Fruit fly (Drosophila melanogaster): Measurements from ENCODE around the gene tll.

The tll gene

DNA sequence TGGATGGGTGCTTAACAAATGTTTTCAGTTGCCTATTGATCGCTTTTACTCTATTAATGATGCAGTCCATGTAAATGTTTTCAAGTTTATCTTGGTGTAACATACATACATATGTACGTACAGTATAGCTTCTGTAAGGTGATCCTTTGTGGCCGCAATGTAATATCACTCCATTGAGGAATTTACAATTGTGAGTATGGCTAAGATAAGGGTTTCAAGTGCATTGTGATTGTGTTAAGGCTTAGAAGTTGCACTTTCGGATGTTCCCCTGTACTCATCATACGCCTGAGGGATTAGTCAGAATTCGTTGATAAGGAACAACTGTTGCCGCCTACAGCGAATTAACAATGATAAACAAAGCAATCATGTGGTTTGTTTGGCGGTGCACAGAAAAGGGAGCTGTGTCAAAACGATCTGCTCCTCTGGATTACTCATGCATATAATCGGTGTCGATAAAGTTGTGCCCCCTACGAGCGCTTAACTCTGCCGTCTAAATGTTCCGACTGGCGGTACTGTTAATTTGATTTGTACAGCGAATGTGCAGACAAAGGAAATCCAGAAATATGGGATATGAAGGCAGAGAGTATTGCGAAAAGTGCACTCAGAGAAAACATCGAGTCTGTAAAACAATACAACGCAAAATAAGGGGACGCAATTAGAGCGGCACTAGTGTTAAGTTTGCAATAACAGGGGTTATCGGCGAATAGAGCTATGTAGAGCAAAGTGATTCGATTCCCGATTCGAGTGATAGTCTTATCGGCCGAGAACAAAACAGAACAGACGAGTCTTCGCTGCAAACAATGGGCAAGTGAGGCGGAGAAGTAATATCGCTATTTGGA is 35.8 kb downstream of the tll start (continued):
- TF ChIP-seq CG16863 (GFP tag; optimal IDR thresholded peaks at IDR 0.05) = peak; percentile 28
- no peak for TF ChIP-seq Doc3 (GFP tag; IDR thresholded peaks at IDR 0.05; ENCODE audit: partially characterized antibody)
- TF ChIP-seq Dref (GFP tag; IDR thresholded peaks at IDR 0.05) = no peak
- TF ChIP-seq CG12071 (GFP tag; optimal IDR thresholded peaks at IDR 0.05) = peak; percentile 67
- TF ChIP-seq Dip3 (GFP tag; optimal IDR thresholded peaks at IDR 0.05) = peak; percentile 46
- peak; percentile 0 for TF ChIP-seq trem (tag; optimal IDR thresholded peaks at IDR 0.05)
- peak; percentile 24 for TF ChIP-seq emc (GFP tag; optimal IDR thresholded peaks at IDR 0.05)
- TF ChIP-seq CG2712 (tag; optimal IDR thresholded peaks at IDR 0.05) = peak; percentile 58
- peak; percentile 60 for TF ChIP-seq CG10209 (GFP tag; optimal IDR thresholded peaks at IDR 0.05)
- TF ChIP-seq CG15269 (tag; optimal IDR thresholded peaks at IDR 0.05) = no peak
- TF ChIP-seq CG3726 (GFP tag; IDR thresholded peaks at IDR 0.05) = peak; percentile 67; the same call in 2 of the 3 replicates
- peak; percentile 61 for TF ChIP-seq bcd (GFP tag; optimal IDR thresholded peaks at IDR 0.05)
- TF ChIP-seq Sry-β (GFP tag; optimal IDR thresholded peaks at IDR 0.05) = no peak
- peak; percentile 46 for TF ChIP-seq dmrt11E (tag; optimal IDR thresholded peaks at IDR 0.05)
- no peak for TF ChIP-seq CG8290 (GFP tag; optimal IDR thresholded peaks at IDR 0.05)
- no peak for TF ChIP-seq CG8290 (tag; optimal IDR thresholded peaks at IDR 0.05)
- no peak for TF ChIP-seq CG13894 (tag; optimal IDR thresholded peaks at IDR 0.05)
- 0 out of 2 replicates have a peak, but pooled peaks have one; percentile 12 for TF ChIP-seq GATAe (GFP tag; conservative IDR thresholded peaks at IDR 0.05)
- TF ChIP-seq NfI (GFP tag; optimal IDR thresholded peaks at IDR 0.05) = peak; percentile 69
- peak; percentile 46 for TF ChIP-seq fu2 (GFP tag; optimal IDR thresholded peaks at IDR 0.05)
- no peak for TF ChIP-seq abd-A (tag; optimal IDR thresholded peaks at IDR 0.05)
- peak; percentile 71 for TF ChIP-seq cwo (GFP tag; optimal IDR thresholded peaks at IDR 0.05)
- TF ChIP-seq Jarid2 (GFP tag; optimal IDR thresholded peaks at IDR 0.05) = peak; percentile 27
- TF ChIP-seq schlank (tag; optimal IDR thresholded peaks at IDR 0.05) = peak; percentile 41
- TF ChIP-seq CG11085 (GFP tag; IDR thresholded peaks at IDR 0.05) = no peak
- no peak for TF ChIP-seq eyg (GFP tag; optimal IDR thresholded peaks at IDR 0.05)
- peak; percentile 67; the same call in 2 of the 3 replicates for TF ChIP-seq zfh1 (GFP tag; IDR thresholded peaks at IDR 0.05)
- TF ChIP-seq chn (GFP tag; optimal IDR thresholded peaks at IDR 0.05) = peak; percentile 27
- peak; percentile 28 for TF ChIP-seq Bteb2 (GFP tag; optimal IDR thresholded peaks at IDR 0.05)
- peak; percentile 74; the same call in 3 of the 4 replicates for TF ChIP-seq Gug (GFP tag; IDR thresholded peaks at IDR 0.05)
- TF ChIP-seq Sin3A (optimal IDR thresholded peaks at IDR 0.05) = no peak
- peak; percentile 65 for TF ChIP-seq her (GFP tag; optimal IDR thresholded peaks at IDR 0.05)
- TF ChIP-seq NC2β (GFP tag; optimal IDR thresholded peaks at IDR 0.05) = peak; percentile 66
- no peak for TF ChIP-seq Neu2 (GFP tag; optimal IDR thresholded peaks at IDR 0.05; ENCODE audit: borderline replicate concordance)
- TF ChIP-seq Atf-2 (GFP tag; optimal IDR thresholded peaks at IDR 0.05) = peak; percentile 60
- TF ChIP-seq ase (GFP tag; IDR thresholded peaks at IDR 0.05) = 0 out of 3 replicates have a peak, but pooled peaks have one; percentile 29
- TF ChIP-seq Lim3 (GFP tag; IDR thresholded peaks at IDR 0.05) = no peak
- TF ChIP-seq sc (optimal IDR thresholded peaks at IDR 0.05) = no peak
- no peak for TF ChIP-seq sc (GFP tag; optimal IDR thresholded peaks at IDR 0.05)
- TF ChIP-seq CG10274 (GFP tag; optimal IDR thresholded peaks at IDR 0.05) = peak; percentile 33
- peak; percentile 34 for TF ChIP-seq CG13296 (GFP tag; optimal IDR thresholded peaks at IDR 0.05)
- TF ChIP-seq CG10979 (tag; optimal IDR thresholded peaks at IDR 0.05) = peak; percentile 61
- TF ChIP-seq toy (GFP tag; IDR thresholded peaks at IDR 0.05) = no peak
- no peak for TF ChIP-seq CG7987 (GFP tag; optimal IDR thresholded peaks at IDR 0.05)
- peak; percentile 59 for TF ChIP-seq CG4730 (GFP tag; IDR thresholded peaks at IDR 0.05)
- peak; percentile 66 for TF ChIP-seq CG30403 (GFP tag; optimal IDR thresholded peaks at IDR 0.05)
- TF ChIP-seq B-H2 (GFP tag; optimal IDR thresholded peaks at IDR 0.05) = no peak
- TF ChIP-seq fd64A (GFP tag; optimal IDR thresholded peaks at IDR 0.05) = peak; percentile 49
- TF ChIP-seq cg (GFP tag; optimal IDR thresholded peaks at IDR 0.05) = no peak
- no peak for TF ChIP-seq CG30020 (tag; optimal IDR thresholded peaks at IDR 0.05)
